Worm (Caenorhabditis elegans): Measurements from ENCODE around the gene mrpl-51.

mrpl-51 gene

DNA sequence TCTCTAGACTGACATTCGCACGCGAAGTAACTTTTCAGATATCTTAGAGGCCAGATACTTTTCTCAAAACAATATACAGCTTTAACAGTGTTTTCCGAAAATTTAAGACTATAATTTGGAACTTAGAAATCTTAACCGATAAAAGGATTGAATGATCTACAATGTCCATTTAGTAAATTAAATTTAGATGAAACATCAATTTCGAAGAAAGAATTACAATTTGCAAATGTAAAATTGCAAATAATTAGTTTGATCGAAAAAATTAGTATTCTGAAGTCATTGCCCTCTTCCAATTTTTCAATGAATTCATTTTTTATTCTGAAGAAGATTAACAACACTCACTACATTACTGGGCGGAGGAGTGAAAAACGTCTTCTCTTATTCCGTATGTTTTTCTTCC, 37.5 kb downstream of the mrpl-51 start, which contains the start of gene bath-37:
bath-37 (plus strand) TSS at position 301 of the 400 bp plus-strand sequence.
- no peak for TF ChIP-seq ztf-23 (GFP tag; IDR thresholded peaks at IDR 0.05)
- TF ChIP-seq ztf-29 (GFP tag; IDR thresholded peaks at IDR 0.05), result no peak
- no peak for TF ChIP-seq tab-1 (GFP tag; IDR thresholded peaks at IDR 0.05)
- TF ChIP-seq T22C8.4 (GFP tag; IDR thresholded peaks at IDR 0.05), result no peak
- TF ChIP-seq cog-1 (tag; optimal IDR thresholded peaks at IDR 0.05), result no peak
- TF ChIP-seq klf-2 (GFP tag; conservative IDR thresholded peaks at IDR 0.05), result no peak
- no peak for TF ChIP-seq flt-1 (GFP tag; IDR thresholded peaks at IDR 0.05)
- no peak for TF ChIP-seq ref-1 (GFP tag; conservative IDR thresholded peaks at IDR 0.05)
- no peak for TF ChIP-seq med-1 (GFP tag; optimal IDR thresholded peaks at IDR 0.05; ENCODE audit: insufficient read depth)

DNA sequence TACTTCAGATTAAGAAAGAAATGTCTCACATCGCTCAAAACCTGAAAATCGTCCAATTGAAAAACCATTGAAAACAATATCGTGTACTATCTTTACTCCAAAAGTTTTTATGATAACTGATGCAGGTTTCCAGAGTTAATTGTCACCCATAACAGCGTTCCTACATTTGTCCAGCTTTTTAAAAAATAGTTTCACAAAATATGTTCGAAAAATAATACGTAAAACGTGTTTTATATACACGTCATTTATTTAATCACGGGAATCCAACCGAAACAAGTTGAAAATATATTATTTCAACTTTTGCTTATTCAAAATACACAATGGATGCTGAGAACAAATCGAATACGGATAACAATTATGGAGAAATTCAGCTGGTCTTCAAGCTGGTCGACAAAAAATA, 44.4 kb downstream of the mrpl-51 start, which contains the start of gene K08E4.7:
K08E4.7 (plus strand) TSS at position 301 of the 400 bp plus-strand sequence.
- TF ChIP-seq med-1 (GFP tag; optimal IDR thresholded peaks at IDR 0.05; ENCODE audit: insufficient read depth) (no peak), klf-2 (GFP tag; conservative IDR thresholded peaks at IDR 0.05) (no peak), flt-1 (GFP tag; IDR thresholded peaks at IDR 0.05) (no peak), ref-1 (GFP tag; conservative IDR thresholded peaks at IDR 0.05) (no peak), ztf-23 (GFP tag; IDR thresholded peaks at IDR 0.05) (no peak), T22C8.4 (GFP tag; IDR thresholded peaks at IDR 0.05) (no peak), tab-1 (GFP tag; IDR thresholded peaks at IDR 0.05) (no peak), ztf-29 (GFP tag; IDR thresholded peaks at IDR 0.05) (no peak), cog-1 (tag; optimal IDR thresholded peaks at IDR 0.05) (no peak)

DNA sequence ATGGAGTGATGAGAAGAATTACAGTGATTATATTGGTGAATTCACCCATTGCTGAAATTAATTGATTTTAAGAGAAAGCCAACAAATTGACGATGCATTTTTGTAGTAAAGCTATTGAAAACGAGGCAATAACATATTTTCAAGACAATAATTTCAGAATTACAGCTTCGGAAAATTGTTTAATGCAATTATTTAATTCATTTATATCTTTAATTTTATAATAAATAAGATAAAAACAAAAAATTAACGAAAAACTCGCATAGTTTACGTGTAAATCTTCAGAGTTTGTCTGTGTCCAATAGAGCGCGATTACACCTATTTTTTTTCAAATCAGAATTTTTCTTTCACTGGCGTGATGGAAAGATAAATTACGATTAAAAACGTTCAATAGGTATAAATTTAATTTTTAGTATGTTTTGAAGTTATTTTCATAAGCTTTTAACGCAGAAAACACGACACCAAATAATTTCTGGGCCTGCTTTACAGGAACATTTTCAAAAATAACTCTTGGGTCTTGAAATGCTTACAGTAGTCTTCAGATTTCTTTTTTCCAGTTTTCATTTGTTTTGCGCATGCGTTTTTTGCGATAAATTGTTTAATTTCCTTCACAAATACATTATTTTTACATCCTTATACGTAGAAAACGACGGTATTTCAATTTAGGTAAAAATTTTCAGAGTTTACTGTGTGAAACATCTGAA, 47.1 kb downstream of the mrpl-51 start, which contains the start of gene tmed-1:
tmed-1 (minus strand) TSS at position 51 of the 701 bp plus-strand sequence.
- TF ChIP-seq ztf-23 (GFP tag; IDR thresholded peaks at IDR 0.05) (no peak), med-1 (GFP tag; optimal IDR thresholded peaks at IDR 0.05; ENCODE audit: insufficient read depth) (no peak), cog-1 (tag; optimal IDR thresholded peaks at IDR 0.05) (no peak), klf-2 (GFP tag; conservative IDR thresholded peaks at IDR 0.05) (no peak), flt-1 (GFP tag; IDR thresholded peaks at IDR 0.05) (no peak), tab-1 (GFP tag; IDR thresholded peaks at IDR 0.05) (no peak), ref-1 (GFP tag; conservative IDR thresholded peaks at IDR 0.05) (no peak), ztf-29 (GFP tag; IDR thresholded peaks at IDR 0.05) (no peak), T22C8.4 (GFP tag; IDR thresholded peaks at IDR 0.05) (no peak)

DNA sequence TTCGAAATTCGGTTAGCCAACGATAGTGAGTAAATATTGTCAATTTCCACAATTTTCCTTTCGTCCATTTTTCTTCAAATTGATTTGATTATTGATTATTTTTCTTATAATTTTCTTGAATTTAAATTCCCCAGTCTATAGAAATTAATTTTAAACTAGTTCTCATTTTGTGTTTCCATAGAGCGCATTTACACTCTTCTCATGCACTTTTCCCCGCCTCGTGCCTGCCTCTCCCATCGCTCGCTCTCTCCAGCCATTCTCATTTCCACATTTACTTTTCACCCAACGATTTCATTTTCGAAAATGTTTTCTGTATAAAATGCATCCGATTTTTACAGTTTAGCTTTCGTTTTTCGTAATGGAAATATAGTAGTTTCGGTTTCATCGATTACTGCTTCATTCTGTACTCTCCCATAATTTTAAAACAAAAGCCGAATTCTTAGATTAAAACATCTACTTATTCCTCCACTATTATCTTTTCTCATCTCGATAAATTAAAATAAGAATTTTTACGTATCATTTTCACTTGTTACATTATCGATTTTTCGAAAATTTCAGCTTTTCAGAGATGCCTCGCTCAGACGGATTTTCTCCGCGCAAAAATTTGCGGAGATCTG, 47.9 kb downstream of the mrpl-51 start, which contains the start of gene lex-1:
lex-1 (plus strand) TSS at position 567 of the 617 bp plus-strand sequence.
- TF ChIP-seq flt-1 (GFP tag; IDR thresholded peaks at IDR 0.05), result no peak
- no peak for TF ChIP-seq cog-1 (tag; optimal IDR thresholded peaks at IDR 0.05)
- no peak for TF ChIP-seq ref-1 (GFP tag; conservative IDR thresholded peaks at IDR 0.05)
- TF ChIP-seq ztf-29 (GFP tag; IDR thresholded peaks at IDR 0.05), result no peak
- TF ChIP-seq ztf-23 (GFP tag; IDR thresholded peaks at IDR 0.05), result no peak
- no peak for TF ChIP-seq tab-1 (GFP tag; IDR thresholded peaks at IDR 0.05)
- no peak for TF ChIP-seq klf-2 (GFP tag; conservative IDR thresholded peaks at IDR 0.05)
- TF ChIP-seq med-1 (GFP tag; optimal IDR thresholded peaks at IDR 0.05; ENCODE audit: insufficient read depth), result no peak
- TF ChIP-seq T22C8.4 (GFP tag; IDR thresholded peaks at IDR 0.05), result no peak

DNA sequence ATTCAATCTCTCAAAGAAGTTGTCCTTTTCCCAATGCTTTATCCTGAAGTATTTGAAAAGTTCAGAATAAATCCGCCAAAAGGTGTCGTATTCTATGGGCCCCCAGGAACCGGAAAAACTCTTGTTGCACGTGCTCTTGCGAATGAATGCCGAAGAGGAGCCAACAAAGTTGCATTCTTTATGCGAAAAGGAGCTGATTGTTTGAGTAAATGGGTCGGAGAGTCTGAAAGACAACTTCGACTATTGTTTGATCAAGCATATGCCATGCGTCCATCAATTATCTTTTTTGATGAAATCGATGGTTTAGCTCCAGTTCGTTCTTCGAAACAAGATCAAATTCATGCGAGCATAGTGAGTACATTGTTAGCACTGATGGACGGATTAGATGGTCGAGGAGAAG, 49.7 kb downstream of the mrpl-51 start:
- TF ChIP-seq ztf-23 (GFP tag; IDR thresholded peaks at IDR 0.05), result no peak
- no peak for TF ChIP-seq ztf-29 (GFP tag; IDR thresholded peaks at IDR 0.05)

All from whole organism, midembryonic.